Worm (Caenorhabditis elegans): ENCODE data around the gene T05C12.11.

T05C12.11 gene

ce11 chrII:8126132-8126531 lies 44.1 kb downstream of the T05C12.11 start (continued):
- peak; percentile 41; the same call in 1 of the 2 replicates for TF ChIP-seq vab-7 (GFP tag; IDR thresholded peaks at IDR 0.05)
- no peak for TF ChIP-seq nhr-77 (tag; optimal IDR thresholded peaks at IDR 0.05)
- TF ChIP-seq zag-1 (tag; optimal IDR thresholded peaks at IDR 0.05) = no peak
- TF ChIP-seq jun-1 (tag; optimal IDR thresholded peaks at IDR 0.05) = no peak
- TF ChIP-seq ceh-20 (GFP tag; IDR thresholded peaks at IDR 0.05) = 0 out of 2 replicates have a peak, but pooled peaks have one; percentile 29
- 0 out of 2 replicates have a peak, but pooled peaks have one; percentile 42 for TF ChIP-seq pha-4 (GFP tag; IDR thresholded peaks at IDR 0.05)
- no peak for TF ChIP-seq pha-4 (tag; optimal IDR thresholded peaks at IDR 0.05)
- no peak for TF ChIP-seq aly-2 (tag; optimal IDR thresholded peaks at IDR 0.05)
- no peak for TF ChIP-seq ces-1 (GFP tag; optimal IDR thresholded peaks at IDR 0.05)
- TF ChIP-seq pqm-1 (tag; optimal IDR thresholded peaks at IDR 0.05) = no peak
- TF ChIP-seq ceh-82 (tag; optimal IDR thresholded peaks at IDR 0.05) = no peak
- TF ChIP-seq hif-1 (tag; optimal IDR thresholded peaks at IDR 0.05) = peak in 1 of 2 experiments; percentile 55
- TF ChIP-seq arid-1 (GFP tag; conservative IDR thresholded peaks at IDR 0.05) = 0 out of 2 replicates have a peak, but pooled peaks have one; percentile 22
- TF ChIP-seq zip-2 (tag; optimal IDR thresholded peaks at IDR 0.05) = no peak
- no peak for TF ChIP-seq Y75B8A.6 (GFP tag; IDR thresholded peaks at IDR 0.05)
- no peak for TF ChIP-seq nhr-42 (GFP tag; IDR thresholded peaks at IDR 0.05)
- TF ChIP-seq saeg-2 (GFP tag; IDR thresholded peaks at IDR 0.05) = no peak
- TF ChIP-seq tra-1 (GFP tag; IDR thresholded peaks at IDR 0.05) = no peak
- no peak for TF ChIP-seq R02D3.7 (tag; optimal IDR thresholded peaks at IDR 0.05)
- no peak for TF ChIP-seq T20F7.1 (GFP tag; optimal IDR thresholded peaks at IDR 0.05)
- TF ChIP-seq ztf-7 (tag; optimal IDR thresholded peaks at IDR 0.05) = no peak
- TF ChIP-seq mdl-1 (tag; optimal IDR thresholded peaks at IDR 0.05) = peak; percentile 22 to 77
- TF ChIP-seq unc-39 (tag; optimal IDR thresholded peaks at IDR 0.05) = no peak
- TF ChIP-seq ceh-62 (tag; optimal IDR thresholded peaks at IDR 0.05) = no peak
- TF ChIP-seq snpc-4 (tag; optimal IDR thresholded peaks at IDR 0.05) = no peak
- no peak for TF ChIP-seq fos-1 (tag; optimal IDR thresholded peaks at IDR 0.05)
- peak; percentile 60 for TF ChIP-seq rbr-2 (tag; optimal IDR thresholded peaks at IDR 0.05)
- no peak for TF ChIP-seq nhr-25 (tag; optimal IDR thresholded peaks at IDR 0.05; ENCODE audit: borderline replicate concordance, insufficient read depth)
- TF ChIP-seq Y48G9A.11 (GFP tag; IDR thresholded peaks at IDR 0.05) = no peak
- peak; percentile 59 for TF ChIP-seq hlh-30 (tag; optimal IDR thresholded peaks at IDR 0.05; ENCODE audit: insufficient read depth)
- TF ChIP-seq ceh-32 (tag; optimal IDR thresholded peaks at IDR 0.05; ENCODE audit: poor library complexity) = no peak
- no peak for TF ChIP-seq nhr-237 (tag; optimal IDR thresholded peaks at IDR 0.05)
- peak; percentile 54 for TF ChIP-seq lin-38 (GFP tag; IDR thresholded peaks at IDR 0.05)
- TF ChIP-seq dmd-6 (GFP tag; IDR thresholded peaks at IDR 0.05) = peak; percentile 59; the same call in 1 of the 2 replicates
- no peak for TF ChIP-seq zfp-2 (tag; optimal IDR thresholded peaks at IDR 0.05)
- no peak for TF ChIP-seq F37D6.2 (tag; optimal IDR thresholded peaks at IDR 0.05)
- TF ChIP-seq mep-1 (tag; optimal IDR thresholded peaks at IDR 0.05) = peak; percentile 64
- no peak for TF ChIP-seq nhr-48 (tag; optimal IDR thresholded peaks at IDR 0.05)
- TF ChIP-seq dve-1 (tag; optimal IDR thresholded peaks at IDR 0.05; ENCODE audit: insufficient read depth) = peak; percentile 47
- peak; percentile 59 to 75 for TF ChIP-seq lsy-2 (tag; optimal IDR thresholded peaks at IDR 0.05)
- no peak for TF ChIP-seq D1046.2 (GFP tag; IDR thresholded peaks at IDR 0.05)
- TF ChIP-seq daf-8 (GFP tag; IDR thresholded peaks at IDR 0.05) = no peak
- peak; percentile 4 for TF ChIP-seq dpl-1 (GFP tag; optimal IDR thresholded peaks at IDR 0.05)
- TF ChIP-seq lir-3 (tag; optimal IDR thresholded peaks at IDR 0.05) = no peak
- peak; percentile 60 for TF ChIP-seq egl-43 (GFP tag; IDR thresholded peaks at IDR 0.05)
- TF ChIP-seq madf-5 (GFP tag; IDR thresholded peaks at IDR 0.05) = no peak
- TF ChIP-seq T26A8.4 (GFP tag; IDR thresholded peaks at IDR 0.05) = no peak
- no peak for TF ChIP-seq ceh-44 (GFP tag; IDR thresholded peaks at IDR 0.05)
- TF ChIP-seq hmg-1.1 (GFP tag; IDR thresholded peaks at IDR 0.05) = peak; percentile 76
- no peak for TF ChIP-seq daf-19 (GFP tag; conservative IDR thresholded peaks at IDR 0.05)
- no peak for TF ChIP-seq dmd-9 (GFP tag; IDR thresholded peaks at IDR 0.05)
- peak; percentile 32 for TF ChIP-seq ceh-28 (tag; optimal IDR thresholded peaks at IDR 0.05)

Measured in whole organism, L4 larva.